Fruit fly (Drosophila melanogaster): Measurements from ENCODE around the gene Cisd2.

- TF ChIP-seq Sin3A (optimal IDR thresholded peaks at IDR 0.05) (no peak), insv (optimal IDR thresholded peaks at IDR 0.05) (no peak), h (optimal IDR thresholded peaks at IDR 0.05) (no peak), psq (optimal IDR thresholded peaks at IDR 0.05) (no peak), ttk (optimal IDR thresholded peaks at IDR 0.05) (peak; percentile 96)
These were observed 2.1 kb downstream of the Cisd2 start for dm6 chr3R:29221168-29221567.

Measured in Kc167 (cell line).